Worm (Caenorhabditis elegans) whole organism, mixed stage, embryonic: ENCODE results near the gene gcy-13.

Source experiments
- nhr-28 ChIP-seq: fragments of 150-350 bp; optimal IDR thresholded peaks from 2 replicates; lab custom pipeline; 2014; ENCODE audit warnings: missing biosample characterization, missing genetic modification characterization
- pha-4 ChIP-seq: fragments of 150-350 bp; optimal IDR thresholded peaks from 2 replicates; lab custom pipeline; 2018; ENCODE audit warnings: missing biosample characterization, missing genetic modification reagents, missing genetic modification characterization
- sem-2 ChIP-seq: fragments of 200-800 bp; sonication (Bioruptor generic); optimal IDR thresholded peaks from 2 replicates; lab custom pipeline; 2018; ENCODE audit warnings: mild to moderate bottlenecking, missing genetic modification characterization, missing compliant biosample characterization

DNA sequence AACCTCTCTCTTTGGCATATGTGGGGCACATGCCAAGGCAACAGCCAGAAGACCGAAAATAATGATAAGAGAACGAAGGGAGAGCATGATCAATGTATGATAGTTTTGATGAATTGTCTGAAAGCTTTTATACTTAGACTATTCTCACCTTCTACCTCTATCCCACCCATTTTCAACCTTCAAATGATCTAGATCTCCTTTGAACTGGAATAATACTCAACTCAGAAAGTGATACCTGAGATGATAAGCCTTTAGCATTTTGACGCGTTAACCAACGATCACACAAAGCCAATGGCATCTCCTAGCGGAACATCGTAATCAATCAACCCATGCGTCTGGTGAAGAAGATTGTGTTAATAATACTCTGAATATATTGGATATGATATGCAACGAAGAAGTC lies 35.2 kb upstream of the gcy-13 start, which contains the start of gene K01D12.9:
- TF ChIP-seq sem-2, result no peak
- no peak for TF ChIP-seq nhr-28 (tag; lab: Kevin White, UChicago)
- TF ChIP-seq pha-4 (tag; lab: Kevin White, UChicago), result no peak
